Worm (Caenorhabditis elegans): ENCODE measurements around the gene R03G8.6.
A peak's percentile ranks its signal among the peaks of the same experiment; 100 is the strongest.

- TF ChIP-seq nhr-237 (tag; optimal IDR thresholded peaks at IDR 0.05) (no peak), unc-55 (GFP tag; optimal IDR thresholded peaks at IDR 0.05) (peak; percentile 92), blmp-1 (tag; optimal IDR thresholded peaks at IDR 0.05; ENCODE audit: insufficient read depth) (peak; percentile 87), nhr-11 (tag; optimal IDR thresholded peaks at IDR 0.05) (peak; percentile 62), nhr-129 (tag; optimal IDR thresholded peaks at IDR 0.05) (peak; percentile 97)
Observed at ce11 chrX:13144975-13145618, 44.8 kb upstream of the R03G8.6 start.

Measured in whole organism, L2 larva.